Fruit fly (Drosophila melanogaster) whole organism, embryonic: ENCODE measurements around the gene CG5171.

Experiments
- Atf6 ChIP-seq: fragments of 200-800 bp; sonication (Bioruptor generic); IDR thresholded peaks from 2 replicates; pipeline ENCODE4 v1.3.6; 2022; ENCODE audit warnings: missing biosample characterization, missing genetic modification characterization
- Awh ChIP-seq: fragments of 200-800 bp; sonication (Bioruptor generic); IDR thresholded peaks from 2 replicates; pipeline ENCODE4, ENCODE4 v1.3.6; 2022; ENCODE audit warnings: missing biosample characterization, missing genetic modification characterization
- B-H1 ChIP-seq: fragments of 200-800 bp; sonication (Bioruptor generic); IDR thresholded peaks from 3 replicates; pipeline ENCODE4 v1.3.6; 2022; ENCODE audit warnings: missing biosample characterization, missing genetic modification characterization
- CG10147 ChIP-seq: fragments of 200-800 bp; sonication (Bioruptor generic); optimal IDR thresholded peaks from 2 replicates; lab custom pipeline; 2019; ENCODE audit warnings: missing biosample characterization, mild to moderate bottlenecking, missing genetic modification characterization, moderate library complexity
- CG1024 ChIP-seq: fragments of 200-800 bp; sonication (Bioruptor generic); IDR thresholded peaks from 2 replicates; pipeline ENCODE4 v1.3.6; 2022; ENCODE audit warnings: missing biosample characterization, missing genetic modification characterization
- CG10267 ChIP-seq: fragments of 200-800 bp; sonication (Bioruptor generic); optimal IDR thresholded peaks from 2 replicates; lab custom pipeline; 2018; ENCODE audit warnings: missing biosample characterization, mild to moderate bottlenecking, missing genetic modification characterization, moderate library complexity
- CG11456 ChIP-seq: fragments of 200-800 bp; sonication (Bioruptor generic); IDR thresholded peaks from 3 replicates; pipeline ENCODE4 v1.3.6; 2022; ENCODE audit warnings: missing biosample characterization, missing genetic modification characterization
- CG11695 ChIP-seq: fragments of 200-800 bp; sonication (Bioruptor generic); IDR thresholded peaks from 3 replicates; pipeline ENCODE4 v1.3.6; 2022; ENCODE audit warnings: missing biosample characterization, missing genetic modification characterization
- CG12236 ChIP-seq: fragments of 200-800 bp; sonication (Bioruptor generic); optimal IDR thresholded peaks from 2 replicates; lab custom pipeline; 2016; ENCODE audit warnings: missing biosample characterization, missing genetic modification characterization
- CG2116 ChIP-seq: fragments of 200-800 bp; sonication (Bioruptor generic); optimal IDR thresholded peaks from 3 replicates; lab custom pipeline; 2018; ENCODE audit warnings: missing biosample characterization, mild to moderate bottlenecking, missing genetic modification characterization
- CG2199 ChIP-seq: fragments of 200-800 bp; sonication (Bioruptor generic); IDR thresholded peaks from 3 replicates; pipeline ENCODE4 v1.3.6; 2022; ENCODE audit warnings: missing biosample characterization, missing genetic modification characterization
- CG32772 ChIP-seq: fragments of 200-800 bp; sonication (Bioruptor generic); IDR thresholded peaks from 2 replicates; pipeline ENCODE4 v1.3.6; 2022; ENCODE audit warnings: missing biosample characterization, missing genetic modification characterization
- CG3281 ChIP-seq: fragments of 200-800 bp; sonication (Bioruptor generic); optimal IDR thresholded peaks from 3 replicates; lab custom pipeline; 2017; ENCODE audit warnings: missing biosample characterization, mild to moderate bottlenecking, missing genetic modification characterization
- CG6689 ChIP-seq: fragments of 200-800 bp; sonication (Bioruptor generic); IDR thresholded peaks from 2 replicates; pipeline ENCODE4 v1.3.6; 2022; ENCODE audit warnings: missing biosample characterization, missing genetic modification characterization
- CG7357 ChIP-seq: fragments of 200-800 bp; sonication (Bioruptor generic); IDR thresholded peaks from 3 replicates; pipeline ENCODE4 v1.3.6; 2022; ENCODE audit warnings: missing biosample characterization, missing genetic modification characterization
- CG7556 ChIP-seq: fragments of 200-800 bp; sonication (Bioruptor generic); optimal IDR thresholded peaks from 2 replicates; lab custom pipeline; 2017; ENCODE audit warnings: missing biosample characterization, mild to moderate bottlenecking, missing genetic modification characterization
- CG7928 ChIP-seq: fragments of 200-800 bp; sonication (Bioruptor generic); optimal IDR thresholded peaks from 2 replicates; lab custom pipeline; 2017; ENCODE audit warnings: missing biosample characterization, mild to moderate bottlenecking, missing genetic modification characterization
- CG8290 ChIP-seq, 3 experiments: fragments of 200-800 bp; sonication (Bioruptor generic); optimal IDR thresholded peaks; 2 replicates each; lab custom pipeline; 2016 to 2019; ENCODE audit warnings: missing biosample characterization in 3 of 3, missing genetic modification characterization in 3 of 3, mild to moderate bottlenecking in 2 of 3, moderate library complexity in 1 of 3
- CG8388 ChIP-seq: fragments of 200-800 bp; sonication (Bioruptor generic); optimal IDR thresholded peaks from 2 replicates; lab custom pipeline; 2019; ENCODE audit warnings: missing biosample characterization, mild to moderate bottlenecking, missing genetic modification characterization, moderate library complexity
- CG8478 ChIP-seq: fragments of >200 bp; optimal IDR thresholded peaks from 2 replicates; lab custom pipeline; 2018
- CG9727 ChIP-seq: fragments of 200-800 bp; sonication (Bioruptor generic); optimal IDR thresholded peaks from 3 replicates; lab custom pipeline; 2017; ENCODE audit warnings: missing biosample characterization, mild to moderate bottlenecking, missing genetic modification characterization
- CG9932 ChIP-seq: fragments of 200-800 bp; sonication (Bioruptor generic); IDR thresholded peaks from 2 replicates; pipeline ENCODE4 v1.3.6; 2022; ENCODE audit warnings: missing biosample characterization, missing genetic modification characterization
- Chrac-16 ChIP-seq: fragments of 200-800 bp; sonication (Bioruptor generic); optimal IDR thresholded peaks from 3 replicates; lab custom pipeline; 2016; ENCODE audit warnings: missing biosample characterization, missing genetic modification characterization
- Dp ChIP-seq: fragments of 200-800 bp; sonication (Bioruptor generic); optimal IDR thresholded peaks from 2 replicates; lab custom pipeline; 2018; ENCODE audit warnings: missing biosample characterization, mild to moderate bottlenecking, missing genetic modification characterization, moderate library complexity
- Ets97D ChIP-seq: fragments of 200-800 bp; sonication (Bioruptor generic); optimal IDR thresholded peaks from 3 replicates; lab custom pipeline; 2016; ENCODE audit warnings: missing biosample characterization, missing genetic modification characterization
- Lhr ChIP-seq: fragments of 200-800 bp; sonication (Bioruptor generic); optimal IDR thresholded peaks from 3 replicates; lab custom pipeline; 2017; ENCODE audit warnings: mild to moderate bottlenecking, missing biosample characterization, missing genetic modification reagents, missing genetic modification characterization
- NFAT ChIP-seq: fragments of 200-800 bp; sonication (Bioruptor generic); IDR thresholded peaks from 2 replicates; pipeline ENCODE4 v1.3.6; 2022; ENCODE audit warnings: missing biosample characterization, missing genetic modification characterization
- Oli ChIP-seq: fragments of 200-800 bp; sonication (Bioruptor generic); optimal IDR thresholded peaks from 2 replicates; lab custom pipeline; 2018; ENCODE audit warnings: missing biosample characterization, mild to moderate bottlenecking, missing genetic modification characterization, moderate library complexity
- Optix ChIP-seq: fragments of 200-800 bp; sonication (Bioruptor generic); IDR thresholded peaks from 3 replicates; pipeline ENCODE4 v1.3.6; 2022; ENCODE audit warnings: missing biosample characterization, missing genetic modification characterization
- Rfx ChIP-seq: fragments of 200-800 bp; sonication (Bioruptor generic); IDR thresholded peaks from 2 replicates; pipeline ENCODE4 v1.3.6; 2022; ENCODE audit warnings: missing biosample characterization, missing genetic modification characterization
- Side ChIP-seq: fragments of 200-800 bp; sonication (Bioruptor generic); optimal IDR thresholded peaks from 2 replicates; lab custom pipeline; 2016; ENCODE audit warnings: missing biosample characterization, missing genetic modification characterization
- Sry-δ ChIP-seq: fragments of 200-800 bp; sonication (Bioruptor generic); optimal IDR thresholded peaks from 2 replicates; lab custom pipeline; 2016; ENCODE audit warnings: missing biosample characterization, missing genetic modification characterization
- Usf ChIP-seq: fragments of 200-800 bp; sonication (Bioruptor generic); optimal IDR thresholded peaks from 2 replicates; lab custom pipeline; 2017; ENCODE audit warnings: missing genotype, missing biosample characterization, missing genetic modification characterization
- Xrp1 ChIP-seq: fragments of 200-800 bp; sonication (Bioruptor generic); IDR thresholded peaks from 2 replicates; pipeline ENCODE4 v1.3.6; 2022; ENCODE audit warnings: missing biosample characterization, missing genetic modification characterization
- ab ChIP-seq: fragments of 200-800 bp; sonication (Bioruptor generic); optimal IDR thresholded peaks from 2 replicates; lab custom pipeline; 2016; ENCODE audit warnings: missing biosample characterization, missing genetic modification characterization
- ara ChIP-seq: fragments of 200-800 bp; sonication (Bioruptor generic); IDR thresholded peaks from 2 replicates; pipeline ENCODE4 v1.3.6; 2022; ENCODE audit warnings: missing biosample characterization, missing genetic modification characterization
- ase ChIP-seq: fragments of 200-800 bp; sonication (Bioruptor generic); IDR thresholded peaks from 3 replicates; pipeline ENCODE4 v1.3.6; 2022; ENCODE audit warnings: missing biosample characterization, missing genetic modification characterization
- bcd ChIP-seq: fragments of 200-800 bp; sonication (Bioruptor generic); optimal IDR thresholded peaks from 2 replicates; lab custom pipeline; 2017; ENCODE audit warnings: missing biosample characterization, mild to moderate bottlenecking, missing genetic modification characterization
- ems ChIP-seq: fragments of 200-800 bp; sonication (Bioruptor generic); optimal IDR thresholded peaks from 3 replicates; lab custom pipeline; 2016; ENCODE audit warnings: missing biosample characterization, missing genetic modification characterization
- ken ChIP-seq: fragments of 200-800 bp; sonication (Bioruptor generic); IDR thresholded peaks from 3 replicates; pipeline ENCODE4 v1.3.6; 2022; ENCODE audit warnings: missing biosample characterization, missing genetic modification characterization
- kni ChIP-seq: fragments of 200-800 bp; sonication (Bioruptor generic); optimal IDR thresholded peaks from 3 replicates; lab custom pipeline; 2017; ENCODE audit warnings: mild to moderate bottlenecking, missing biosample characterization, missing genetic modification reagents, missing genetic modification characterization
- lilli ChIP-seq: fragments of 200-800 bp; sonication (Bioruptor generic); optimal IDR thresholded peaks from 3 replicates; lab custom pipeline; 2016; ENCODE audit warnings: missing biosample characterization, missing genetic modification characterization
- otp ChIP-seq: fragments of 200-800 bp; sonication (Bioruptor generic); IDR thresholded peaks from 3 replicates; pipeline ENCODE4, ENCODE4 v1.3.6; 2022; ENCODE audit warnings: missing biosample characterization, missing genetic modification characterization
- phol ChIP-seq: fragments of 200-800 bp; sonication (Bioruptor generic); optimal IDR thresholded peaks from 3 replicates; lab custom pipeline; 2018; ENCODE audit warnings: missing biosample characterization, mild to moderate bottlenecking, missing genetic modification characterization, moderate library complexity
- ro ChIP-seq: fragments of 200-800 bp; sonication (Bioruptor generic); IDR thresholded peaks from 2 replicates; pipeline ENCODE4 v1.3.6; 2022; ENCODE audit warnings: missing biosample characterization, missing genetic modification characterization
- sc ChIP-seq, 3 experiments: fragments of >200 bp in 2 of 3; fragments of 200-800 bp in 1 of 3; sonication (Bioruptor generic) in 1 of 3; optimal IDR thresholded peaks; 2 replicates in 2 of 3; 3 replicates in 1 of 3; lab custom pipeline; 2017; ENCODE audit warnings: mild to moderate bottlenecking in 1 of 3, missing biosample characterization in 1 of 3, missing genetic modification characterization in 1 of 3, missing genetic modification reagents in 1 of 3
- sob ChIP-seq: fragments of 200-800 bp; sonication (Bioruptor generic); IDR thresholded peaks from 2 replicates; pipeline ENCODE4 v1.3.6; 2022; ENCODE audit warnings: missing biosample characterization, missing genetic modification characterization
- sqz ChIP-seq: fragments of 200-800 bp; sonication (Bioruptor generic); optimal IDR thresholded peaks from 3 replicates; lab custom pipeline; 2018; ENCODE audit warnings: missing biosample characterization, mild to moderate bottlenecking, missing genetic modification characterization
- trem ChIP-seq: fragments of 200-800 bp; optimal IDR thresholded peaks from 3 replicates; lab custom pipeline; 2019; ENCODE audit warnings: missing biosample characterization, mild to moderate bottlenecking, missing genetic modification characterization, moderate library complexity
- usp ChIP-seq: fragments of >200 bp; optimal IDR thresholded peaks from 2 replicates; lab custom pipeline; 2017; ENCODE audit warnings: missing biosample characterization, missing genetic modification characterization

The CG5171 gene

dm6 chr2L:7426326-7427066 is 25.4 kb downstream of the CG5171 start, which contains the start of gene muc (continued):
- peak; percentile 90 for TF ChIP-seq Lhr (GFP tag; lab: Kevin White, UChicago)
- TF ChIP-seq Chrac-16 (GFP tag; lab: Kevin White, UChicago): peak; percentile 43
- no peak for TF ChIP-seq CG11695 (GFP tag; lab: Robert Waterston, UW)
- TF ChIP-seq CG6689 (GFP tag; lab: Robert Waterston, UW): peak; percentile 40
- peak; percentile 17 for TF ChIP-seq Oli (tag; lab: Kevin White, UChicago)
- TF ChIP-seq CG1024 (GFP tag; lab: Robert Waterston, UW): peak; percentile 53; the same call in 1 of the 2 replicates
- TF ChIP-seq CG12236 (GFP tag; lab: Kevin White, UChicago): no peak
- TF ChIP-seq ara (GFP tag; lab: Robert Waterston, UW): no peak
- no peak for TF ChIP-seq B-H1 (GFP tag; lab: Robert Waterston, UW)
- TF ChIP-seq Dp (GFP tag; lab: Kevin White, UChicago): peak; percentile 49
- TF ChIP-seq CG9727: peak; percentile 11
- no peak for TF ChIP-seq usp (GFP tag; lab: Kevin White, UChicago)
- TF ChIP-seq CG7357 (GFP tag; lab: Robert Waterston, UW): peak; percentile 95
- no peak for TF ChIP-seq Awh (GFP tag; lab: Robert Waterston, UW)
- TF ChIP-seq Side (GFP tag; lab: Kevin White, UChicago): no peak
- peak; percentile 13 for TF ChIP-seq CG7928 (GFP tag; lab: Kevin White, UChicago)
- peak; percentile 55; the same call in 1 of the 2 replicates for TF ChIP-seq NFAT (GFP tag; lab: Robert Waterston, UW)
- TF ChIP-seq Ets97D (GFP tag; lab: Kevin White, UChicago): peak; percentile 62
- TF ChIP-seq ase: no peak
- 0 out of 2 replicates have a peak, but pooled peaks have one; percentile 13 for TF ChIP-seq CG32772
- peak; percentile 59 for TF ChIP-seq lilli (GFP tag; lab: Kevin White, UChicago)
- TF ChIP-seq Usf (GFP tag; lab: Kevin White, UChicago): no peak
- TF ChIP-seq CG2116: peak; percentile 52
- TF ChIP-seq CG9932: peak; percentile 72
- TF ChIP-seq CG3281 (GFP tag; lab: Kevin White, UChicago): no peak
- TF ChIP-seq CG10267 (tag; lab: Kevin White, UChicago): peak; percentile 39
- TF ChIP-seq CG7556 (GFP tag; lab: Kevin White, UChicago): no peak
- no peak for TF ChIP-seq CG8388 (GFP tag; lab: Kevin White, UChicago)
- TF ChIP-seq Optix (GFP tag; lab: Robert Waterston, UW): no peak
- TF ChIP-seq kni (GFP tag; lab: Kevin White, UChicago): no peak
- TF ChIP-seq otp (GFP tag; lab: Robert Waterston, UW): no peak
- no peak for TF ChIP-seq ro (GFP tag; lab: Robert Waterston, UW)
- peak; percentile 49 for TF ChIP-seq trem
- peak; percentile 11 for TF ChIP-seq CG10147 (GFP tag; lab: Kevin White, UChicago)
- TF ChIP-seq sc (optimal IDR thresholded peaks at IDR 0.05; lab: Kevin White, UChicago): no peak
- TF ChIP-seq sc (GFP tag; optimal IDR thresholded peaks at IDR 0.05; lab: Kevin White, UChicago): no peak
- TF ChIP-seq ken (GFP tag; lab: Robert Waterston, UW): 0 out of 3 replicates have a peak, but pooled peaks have one; percentile 8
- no peak for TF ChIP-seq CG8478 (lab: Kevin White, UChicago)
- TF ChIP-seq CG8290 (GFP tag; optimal IDR thresholded peaks at IDR 0.05; lab: Kevin White, UChicago): no peak
- peak in 1 of 2 experiments; percentile 73 for TF ChIP-seq CG8290 (tag; optimal IDR thresholded peaks at IDR 0.05; lab: Kevin White, UChicago)
- peak; percentile 64 for TF ChIP-seq Rfx (GFP tag; lab: Robert Waterston, UW)
- TF ChIP-seq CG2199 (GFP tag; lab: Robert Waterston, UW): no peak
- no peak for TF ChIP-seq sqz
- peak; percentile 41; the same call in 1 of the 2 replicates for TF ChIP-seq Xrp1 (GFP tag; lab: Robert Waterston, UW)
- peak; percentile 70 for TF ChIP-seq Sry-δ (GFP tag; lab: Kevin White, UChicago)
- peak; percentile 4 for TF ChIP-seq ems (GFP tag; lab: Kevin White, UChicago)
- 0 out of 2 replicates have a peak, but pooled peaks have one; percentile 38 for TF ChIP-seq Atf6 (GFP tag; lab: Robert Waterston, UW)
- no peak for TF ChIP-seq ab (GFP tag; lab: Kevin White, UChicago)
- TF ChIP-seq bcd: peak; percentile 34
- peak; percentile 92 for TF ChIP-seq phol (tag; lab: Kevin White, UChicago)
- peak; percentile 47; the same call in 1 of the 2 replicates for TF ChIP-seq sob (GFP tag; lab: Robert Waterston, UW)
- TF ChIP-seq CG11456 (GFP tag; lab: Robert Waterston, UW): peak; percentile 63; the same call in 1 of the 3 replicates
